Worm (Caenorhabditis elegans) whole organism, L2 larva: ENCODE measurements around the gene F36H12.9.

Source experiments
- aly-2 ChIP-seq: fragments of 150-350 bp; optimal IDR thresholded peaks from 2 replicates; lab custom pipeline; 2014; ENCODE audit warnings: missing biosample characterization, missing genetic modification characterization
- ama-1 ChIP-seq: fragments of 150-350 bp; optimal IDR thresholded peaks from 2 replicates; lab custom pipeline; 2018; ENCODE audit warnings: inconsistent platforms
- dmd-4 ChIP-seq: sonication (generic microtip); optimal IDR thresholded peaks from 2 replicates; lab custom pipeline; 2017; ENCODE audit warnings: missing biosample characterization, missing genetic modification characterization
- lin-13 ChIP-seq: fragments of 150-350 bp; optimal IDR thresholded peaks from 2 replicates; lab custom pipeline; 2014; ENCODE audit warnings: missing biosample characterization, missing genetic modification reagents, missing genetic modification characterization
- lin-39 ChIP-seq: fragments of 150-350 bp; optimal IDR thresholded peaks from 2 replicates; lab custom pipeline; 2014; ENCODE audit warnings: missing biosample characterization, missing genetic modification reagents, missing genetic modification characterization
- mdl-1 ChIP-seq, 2 experiments: fragments of 150-350 bp in 1 of 2; sonication (generic microtip) in 1 of 2; optimal IDR thresholded peaks; 2 replicates each; lab custom pipeline; 2017; ENCODE audit warnings: missing biosample characterization in 2 of 2, missing genetic modification characterization in 2 of 2
- nhr-21 ChIP-seq: fragments of 150-350 bp; optimal IDR thresholded peaks from 2 replicates; lab custom pipeline; 2014; ENCODE audit warnings: missing biosample characterization, missing genetic modification characterization
- nhr-237 ChIP-seq: fragments of 150-350 bp; optimal IDR thresholded peaks from 2 replicates; lab custom pipeline; 2014; ENCODE audit warnings: missing biosample characterization, missing genetic modification characterization
- nhr-6 ChIP-seq: fragments of 150-350 bp; optimal IDR thresholded peaks from 2 replicates; lab custom pipeline; 2014; ENCODE audit warnings: missing biosample characterization, missing genetic modification characterization
- sem-4 ChIP-seq: fragments of 150-350 bp; optimal IDR thresholded peaks from 2 replicates; lab custom pipeline; 2014; ENCODE audit warnings: missing biosample characterization, missing genetic modification reagents, missing genetic modification characterization
- skn-1 ChIP-seq: sonication (generic microtip); optimal IDR thresholded peaks from 2 replicates; lab custom pipeline; 2017; ENCODE audit warnings: missing biosample characterization, missing genetic modification characterization
- sma-9 ChIP-seq, 2 experiments: fragments of 150-350 bp in 1 of 2; sonication (generic microtip) in 1 of 2; optimal IDR thresholded peaks; 2 replicates each; lab custom pipeline; 2014 to 2016; ENCODE audit warnings: missing genetic modification characterization in 2 of 2, mild to moderate bottlenecking in 1 of 2, missing biosample characterization in 1 of 2, missing compliant biosample characterization in 1 of 2, missing genetic modification reagents in 1 of 2, moderate library complexity in 1 of 2
- snpc-4 ChIP-seq: fragments of 150-350 bp; optimal IDR thresholded peaks from 2 replicates; lab custom pipeline; 2014; ENCODE audit warnings: missing biosample characterization, missing genetic modification characterization
- zag-1 ChIP-seq: fragments of 150-350 bp; optimal IDR thresholded peaks from 2 replicates; lab custom pipeline; 2014; ENCODE audit warnings: missing biosample characterization, missing genetic modification characterization

DNA sequence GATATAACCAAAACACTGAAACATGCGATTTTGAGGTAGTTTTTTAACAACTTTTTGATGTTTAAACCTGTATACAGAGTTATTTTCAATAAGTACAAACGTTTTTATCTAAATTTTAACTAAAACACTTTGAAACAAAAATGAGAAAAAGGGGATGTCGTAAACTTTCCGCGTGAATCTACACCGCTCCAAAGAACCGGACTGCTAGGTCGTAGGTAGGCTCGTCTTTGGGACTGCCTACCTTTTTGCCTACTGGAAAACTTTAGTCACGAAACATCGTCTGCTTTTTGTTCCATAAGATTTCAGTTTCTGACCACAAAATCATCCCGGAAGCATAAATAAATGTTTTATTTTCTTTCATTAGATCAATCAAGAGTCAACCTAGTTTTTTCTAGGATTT lies 34.4 kb downstream of the F36H12.9 start:
- TF ChIP-seq sem-4 (tag; lab: Kevin White, UChicago) (no peak), aly-2 (tag; lab: Kevin White, UChicago) (no peak), sma-9 (GFP tag; optimal IDR thresholded peaks at IDR 0.05; lab: Kevin White, UChicago) (no peak), sma-9 (tag; optimal IDR thresholded peaks at IDR 0.05; lab: Kevin White, UChicago) (no peak), nhr-21 (tag; lab: Kevin White, UChicago) (no peak), ama-1 (no peak), dmd-4 (no peak), lin-13 (GFP tag; lab: Kevin White, UChicago) (no peak), zag-1 (tag; lab: Kevin White, UChicago) (no peak), mdl-1 (tag; optimal IDR thresholded peaks at IDR 0.05; lab: Kevin White, UChicago) (no peak), nhr-6 (tag; lab: Kevin White, UChicago) (no peak), nhr-237 (tag; lab: Kevin White, UChicago) (no peak), lin-39 (tag; lab: Kevin White, UChicago) (no peak), snpc-4 (tag; lab: Kevin White, UChicago) (no peak), skn-1 (tag; lab: Kevin White, UChicago) (no peak)
